Fruit fly (Drosophila melanogaster) whole organism, wandering third instar larva: ENCODE results near the gene Gtpx.

Experiments
- Dfd ChIP-seq: fragments of >200 bp; optimal IDR thresholded peaks from 2 replicates; lab custom pipeline; 2017; ENCODE audit warnings: missing biosample characterization, missing genetic modification characterization
- GATAd ChIP-seq: sonication (Bioruptor generic); optimal IDR thresholded peaks from 2 replicates; lab custom pipeline; 2016; ENCODE audit warnings: missing biosample characterization, missing genetic modification characterization
- Jra ChIP-seq: sonication (Bioruptor generic); optimal IDR thresholded peaks from 2 replicates; lab custom pipeline; 2016; ENCODE audit warnings: missing biosample characterization, missing genetic modification characterization
- ey ChIP-seq: fragments of 200-800 bp; sonication (Bioruptor generic); optimal IDR thresholded peaks from 2 replicates; lab custom pipeline; 2016; ENCODE audit warnings: missing biosample characterization, missing genetic modification characterization
- pan ChIP-seq: fragments of >200 bp; optimal IDR thresholded peaks from 2 replicates; lab custom pipeline; 2017

dm6 chr3L:3352516-3352915, 26.5 kb downstream of the Gtpx start:
- TF ChIP-seq Dfd (GFP tag; lab: Kevin White, UChicago), result no peak
- no peak for TF ChIP-seq GATAd
- TF ChIP-seq pan (lab: Kevin White, UChicago), result no peak
- no peak for TF ChIP-seq Jra
- TF ChIP-seq ey, result no peak
